Fruit fly (Drosophila melanogaster) whole organism, embryonic: ENCODE results near the gene CG10587.

Experiments used
- Adf1 ChIP-seq: fragments of 200-800 bp; sonication (Bioruptor generic); IDR thresholded peaks from 2 replicates; pipeline ENCODE4 v1.3.6; 2022; ENCODE audit warnings: missing biosample characterization, missing genetic modification characterization
- Bdp1 ChIP-seq: fragments of 200-800 bp; sonication (Bioruptor generic); optimal IDR thresholded peaks from 3 replicates; lab custom pipeline; 2016; ENCODE audit warnings: missing biosample characterization, missing genetic modification characterization
- Bteb2 ChIP-seq: fragments of 200-800 bp; sonication (Bioruptor generic); optimal IDR thresholded peaks from 2 replicates; lab custom pipeline; 2016; ENCODE audit warnings: missing biosample characterization, missing genetic modification characterization
- CG11085 ChIP-seq: fragments of 200-800 bp; sonication (Bioruptor generic); IDR thresholded peaks from 2 replicates; pipeline ENCODE4 v1.3.6; 2022; ENCODE audit warnings: missing biosample characterization, missing genetic modification characterization
- CG11560 ChIP-seq: fragments of 200-800 bp; sonication (Bioruptor generic); IDR thresholded peaks from 3 replicates; pipeline ENCODE4 v1.3.6; 2022; ENCODE audit warnings: missing biosample characterization, missing genetic modification characterization
- CG12104 ChIP-seq: fragments of 200-800 bp; sonication (Bioruptor generic); optimal IDR thresholded peaks from 3 replicates; lab custom pipeline; 2016; ENCODE audit warnings: missing biosample characterization, missing genetic modification characterization
- CG12391 ChIP-seq: fragments of 200-800 bp; sonication (Bioruptor generic); optimal IDR thresholded peaks from 3 replicates; lab custom pipeline; 2018; ENCODE audit warnings: missing biosample characterization, mild to moderate bottlenecking, missing genetic modification characterization, moderate library complexity
- CG12659 ChIP-seq: fragments of 200-800 bp; sonication (Bioruptor generic); optimal IDR thresholded peaks from 3 replicates; lab custom pipeline; 2017; ENCODE audit warnings: mild to moderate bottlenecking, missing biosample characterization, missing genetic modification reagents, missing genetic modification characterization
- CG12769 ChIP-seq: fragments of 200-800 bp; sonication (Bioruptor generic); optimal IDR thresholded peaks from 2 replicates; lab custom pipeline; 2019; ENCODE audit warnings: missing biosample characterization, mild to moderate bottlenecking, missing genetic modification characterization, moderate library complexity
- CG13424 ChIP-seq: fragments of 200-800 bp; sonication (Bioruptor generic); optimal IDR thresholded peaks from 2 replicates; lab custom pipeline; 2019; ENCODE audit warnings: missing biosample characterization, mild to moderate bottlenecking, missing genetic modification characterization, moderate library complexity
- CG13894 ChIP-seq: fragments of 200-800 bp; sonication (Bioruptor generic); optimal IDR thresholded peaks from 3 replicates; lab custom pipeline; 2018; ENCODE audit warnings: missing biosample characterization, mild to moderate bottlenecking, missing genetic modification characterization, moderate library complexity
- CG14441 ChIP-seq: fragments of 200-800 bp; sonication (Bioruptor generic); IDR thresholded peaks from 2 replicates; pipeline ENCODE4 v1.3.6; 2022; ENCODE audit warnings: missing biosample characterization, missing genetic modification characterization
- CG17361 ChIP-seq: fragments of 200-800 bp; sonication (Bioruptor generic); IDR thresholded peaks from 3 replicates; pipeline ENCODE4 v1.3.6; 2022; ENCODE audit warnings: missing biosample characterization, missing genetic modification characterization
- CG18476 ChIP-seq: fragments of 200-800 bp; sonication (Bioruptor generic); optimal IDR thresholded peaks from 2 replicates; lab custom pipeline; 2016; ENCODE audit warnings: missing biosample characterization, mild to moderate bottlenecking, missing genetic modification characterization
- CG2120 ChIP-seq: fragments of 200-800 bp; sonication (Bioruptor generic); optimal IDR thresholded peaks from 3 replicates; lab custom pipeline; 2016; ENCODE audit warnings: missing biosample characterization, missing genetic modification characterization
- CG3163 ChIP-seq: fragments of 200-800 bp; sonication (Bioruptor generic); optimal IDR thresholded peaks from 3 replicates; lab custom pipeline; 2016; ENCODE audit warnings: missing biosample characterization, missing genetic modification characterization
- CG32772 ChIP-seq: fragments of 200-800 bp; sonication (Bioruptor generic); IDR thresholded peaks from 2 replicates; pipeline ENCODE4 v1.3.6; 2022; ENCODE audit warnings: missing biosample characterization, missing genetic modification characterization
- CG34224 ChIP-seq: fragments of 200-800 bp; sonication (Bioruptor generic); IDR thresholded peaks from 3 replicates; pipeline ENCODE4 v1.3.6; 2022; ENCODE audit warnings: missing biosample characterization, missing genetic modification characterization; ENCODE audit not compliant: partially characterized antibody
- CG3995 ChIP-seq: fragments of 200-800 bp; sonication (Bioruptor generic); optimal IDR thresholded peaks from 3 replicates; lab custom pipeline; 2016; ENCODE audit warnings: missing biosample characterization, missing genetic modification characterization
- CG42726 ChIP-seq: fragments of 200-800 bp; sonication (Bioruptor generic); IDR thresholded peaks from 2 replicates; pipeline ENCODE4 v1.3.6; 2022; ENCODE audit warnings: missing biosample characterization, missing genetic modification characterization; ENCODE audit not compliant: partially characterized antibody
- CG4328 ChIP-seq: fragments of 200-800 bp; sonication (Bioruptor generic); optimal IDR thresholded peaks from 3 replicates; lab custom pipeline; 2017; ENCODE audit warnings: missing biosample characterization, missing genetic modification reagents, missing genetic modification characterization
- CG4854 ChIP-seq: fragments of 200-800 bp; sonication (Bioruptor generic); optimal IDR thresholded peaks from 2 replicates; lab custom pipeline; 2016; ENCODE audit warnings: missing biosample characterization, missing genetic modification characterization, inconsistent platforms
- CG6654 ChIP-seq: fragments of 200-800 bp; sonication (Bioruptor generic); optimal IDR thresholded peaks from 2 replicates; lab custom pipeline; 2017; ENCODE audit warnings: missing biosample characterization, mild to moderate bottlenecking, missing genetic modification characterization
- CG8944 ChIP-seq: fragments of 200-800 bp; sonication (Bioruptor generic); optimal IDR thresholded peaks from 3 replicates; lab custom pipeline; 2016; ENCODE audit warnings: missing biosample characterization, missing genetic modification characterization
- CG9727 ChIP-seq: fragments of 200-800 bp; sonication (Bioruptor generic); optimal IDR thresholded peaks from 3 replicates; lab custom pipeline; 2017; ENCODE audit warnings: missing biosample characterization, mild to moderate bottlenecking, missing genetic modification characterization
- Dip3 ChIP-seq: fragments of 200-800 bp; sonication (Bioruptor generic); optimal IDR thresholded peaks from 3 replicates; lab custom pipeline; 2016; ENCODE audit warnings: missing biosample characterization, missing genetic modification characterization
- Fer3 ChIP-seq: fragments of 200-800 bp; sonication (Bioruptor generic); optimal IDR thresholded peaks from 2 replicates; lab custom pipeline; 2018; ENCODE audit warnings: missing biosample characterization, mild to moderate bottlenecking, missing genetic modification characterization, moderate library complexity
- Kr ChIP-seq: fragments of 200-800 bp; sonication (Bioruptor generic); optimal IDR thresholded peaks from 2 replicates; lab custom pipeline; 2017; ENCODE audit warnings: missing biosample characterization, mild to moderate bottlenecking, missing genetic modification characterization
- Poxn ChIP-seq: fragments of 200-800 bp; sonication (Bioruptor generic); IDR thresholded peaks from 2 replicates; pipeline ENCODE4 v1.3.6; 2022; ENCODE audit warnings: missing biosample characterization, missing genetic modification characterization
- Rx ChIP-seq: fragments of 200-800 bp; sonication (Bioruptor generic); IDR thresholded peaks from 2 replicates; pipeline ENCODE4 v1.3.6; 2022; ENCODE audit warnings: missing biosample characterization, missing genetic modification characterization
- Sox100B ChIP-seq: fragments of 200-800 bp; sonication (Bioruptor generic); optimal IDR thresholded peaks from 3 replicates; lab custom pipeline; 2018; ENCODE audit warnings: missing biosample characterization, mild to moderate bottlenecking, missing genetic modification characterization
- Trl ChIP-seq, 3 experiments: fragments of >200 bp in 2 of 3; fragments of 200-800 bp in 1 of 3; sonication (Bioruptor generic) in 1 of 3; optimal IDR thresholded peaks; 2 replicates in 1 of 3; 3 replicates in 2 of 3; lab custom pipeline; 2016 to 2017; ENCODE audit warnings: missing biosample characterization in 1 of 3, missing genetic modification characterization in 1 of 3
- Usf ChIP-seq: fragments of 200-800 bp; sonication (Bioruptor generic); optimal IDR thresholded peaks from 2 replicates; lab custom pipeline; 2017; ENCODE audit warnings: missing genotype, missing biosample characterization, missing genetic modification characterization
- ash1 ChIP-seq: fragments of 200-800 bp; sonication (Bioruptor generic); optimal IDR thresholded peaks from 2 replicates; lab custom pipeline; 2018; ENCODE audit warnings: missing biosample characterization, mild to moderate bottlenecking, missing genetic modification characterization
- bcd ChIP-seq: fragments of 200-800 bp; sonication (Bioruptor generic); optimal IDR thresholded peaks from 2 replicates; lab custom pipeline; 2017; ENCODE audit warnings: missing biosample characterization, mild to moderate bottlenecking, missing genetic modification characterization
- bigmax ChIP-seq: fragments of 200-800 bp; sonication (Bioruptor generic); optimal IDR thresholded peaks from 2 replicates; lab custom pipeline; 2018; ENCODE audit warnings: missing biosample characterization, mild to moderate bottlenecking, missing genetic modification characterization
- cwo ChIP-seq: fragments of 200-800 bp; sonication (Bioruptor generic); optimal IDR thresholded peaks from 3 replicates; lab custom pipeline; 2017; ENCODE audit warnings: missing biosample characterization, missing genetic modification characterization, mild to moderate bottlenecking, moderate library complexity, missing genetic modification reagents
- dimm ChIP-seq: fragments of 200-800 bp; sonication (Bioruptor generic); IDR thresholded peaks from 2 replicates; pipeline ENCODE4 v1.3.6; 2022; ENCODE audit warnings: missing biosample characterization, missing genetic modification characterization
- emc ChIP-seq: fragments of 200-800 bp; sonication (Bioruptor generic); optimal IDR thresholded peaks from 2 replicates; lab custom pipeline; 2016; ENCODE audit warnings: missing biosample characterization, missing genetic modification characterization
- fru ChIP-seq: fragments of >200 bp; optimal IDR thresholded peaks from 2 replicates; lab custom pipeline; 2017
- grau ChIP-seq: fragments of 200-800 bp; optimal IDR thresholded peaks from 3 replicates; lab custom pipeline; 2019; ENCODE audit warnings: missing biosample characterization, mild to moderate bottlenecking, missing genetic modification characterization, moderate library complexity
- gsb ChIP-seq: fragments of 200-800 bp; sonication (Bioruptor generic); IDR thresholded peaks from 2 replicates; pipeline ENCODE4 v1.3.6; 2022; ENCODE audit warnings: missing biosample characterization, missing genetic modification characterization
- hb ChIP-seq: fragments of 200-800 bp; sonication (Bioruptor generic); IDR thresholded peaks from 3 replicates; pipeline ENCODE4 v1.3.6; 2022; ENCODE audit warnings: missing biosample characterization, missing genetic modification characterization; ENCODE audit not compliant: partially characterized antibody
- knrl ChIP-seq: fragments of 200-800 bp; sonication (Bioruptor generic); IDR thresholded peaks from 3 replicates; pipeline ENCODE4 v1.3.6; 2022; ENCODE audit warnings: missing biosample characterization, missing genetic modification characterization; ENCODE audit not compliant: partially characterized antibody
- nerfin-1 ChIP-seq: fragments of 200-800 bp; sonication (Bioruptor generic); optimal IDR thresholded peaks from 3 replicates; lab custom pipeline; 2019; ENCODE audit warnings: missing biosample characterization, mild to moderate bottlenecking, missing genetic modification characterization, moderate library complexity
- pnt ChIP-seq: fragments of 200-800 bp; sonication (Bioruptor generic); optimal IDR thresholded peaks from 3 replicates; lab custom pipeline; 2016; ENCODE audit warnings: missing biosample characterization, missing genetic modification characterization
- sim ChIP-seq: fragments of 200-800 bp; sonication (Bioruptor generic); IDR thresholded peaks from 2 replicates; pipeline ENCODE4 v1.3.6; 2022; ENCODE audit warnings: missing biosample characterization, missing genetic modification characterization
- sima ChIP-seq: fragments of 200-800 bp; sonication (Bioruptor generic); optimal IDR thresholded peaks from 2 replicates; lab custom pipeline; 2016; ENCODE audit warnings: missing biosample characterization, missing genetic modification characterization
- vnd ChIP-seq: fragments of 200-800 bp; sonication (Bioruptor generic); IDR thresholded peaks from 3 replicates; pipeline ENCODE4 v1.3.6; 2022; ENCODE audit warnings: missing biosample characterization, missing genetic modification characterization; ENCODE audit not compliant: partially characterized antibody
- wek ChIP-seq: fragments of 200-800 bp; sonication (Bioruptor generic); optimal IDR thresholded peaks from 3 replicates; lab custom pipeline; 2018; ENCODE audit warnings: missing biosample characterization, mild to moderate bottlenecking, missing genetic modification characterization, moderate library complexity
- wor ChIP-seq: fragments of 200-800 bp; sonication (Bioruptor generic); IDR thresholded peaks from 2 replicates; pipeline ENCODE4 v1.3.6; 2022; ENCODE audit warnings: missing biosample characterization, missing genetic modification characterization
- z ChIP-seq: fragments of 200-800 bp; sonication (Bioruptor generic); IDR thresholded peaks from 3 replicates; pipeline ENCODE4 v1.3.6; 2022; ENCODE audit warnings: missing biosample characterization, missing genetic modification characterization

CG10587 gene

dm6 chr3L:20944180-20944579, 18.2 kb downstream of the CG10587 start (continued):
- TF ChIP-seq bcd (GFP tag; lab: Kevin White, UChicago) (peak; percentile 24), CG12659 (GFP tag; lab: Kevin White, UChicago) (no peak), gsb (GFP tag; lab: Robert Waterston, UW) (no peak), Bdp1 (GFP tag; lab: Kevin White, UChicago) (peak; percentile 40), z (GFP tag; lab: Robert Waterston, UW) (no peak), sima (GFP tag; lab: Kevin White, UChicago) (no peak), wek (GFP tag; lab: Kevin White, UChicago) (peak; percentile 66), CG14441 (GFP tag; lab: Robert Waterston, UW) (no peak), CG6654 (GFP tag; lab: Kevin White, UChicago) (no peak), CG12769 (tag; lab: Kevin White, UChicago) (peak; percentile 29), vnd (no peak), CG2120 (GFP tag; lab: Kevin White, UChicago) (no peak), bigmax (no peak), CG42726 (GFP tag; lab: Robert Waterston, UW) (no peak), Sox100B (peak; percentile 39), Poxn (GFP tag; lab: Robert Waterston, UW) (no peak), CG12104 (GFP tag; lab: Kevin White, UChicago) (no peak), CG8944 (GFP tag; lab: Kevin White, UChicago) (no peak), CG3995 (GFP tag; lab: Kevin White, UChicago) (no peak), sim (GFP tag; lab: Robert Waterston, UW) (no peak), CG11560 (tag; lab: Robert Waterston, UW) (no peak), CG34224 (GFP tag; lab: Robert Waterston, UW) (no peak), CG4328 (GFP tag; lab: Kevin White, UChicago) (peak; percentile 41), CG4854 (GFP tag; lab: Kevin White, UChicago) (no peak), wor (GFP tag; lab: Robert Waterston, UW) (no peak), hb (no peak), CG13894 (no peak), Fer3 (no peak), ash1 (no peak), CG11085 (GFP tag; lab: Robert Waterston, UW) (no peak), Dip3 (no peak), pnt (GFP tag; lab: Kevin White, UChicago) (no peak), Adf1 (GFP tag; lab: Robert Waterston, UW) (no peak), CG12391 (tag; lab: Kevin White, UChicago) (peak; percentile 19), Usf (GFP tag; lab: Kevin White, UChicago) (no peak), nerfin-1 (no peak), fru (no peak), CG32772 (no peak), Trl (optimal IDR thresholded peaks at IDR 0.05; lab: Kevin White, UChicago) (no peak), Trl (GFP tag; optimal IDR thresholded peaks at IDR 0.05; lab: Kevin White, UChicago) (peak; percentile 41), emc (GFP tag; lab: Kevin White, UChicago) (no peak), CG17361 (no peak), CG9727 (GFP tag; lab: Kevin White, UChicago) (peak; percentile 71), Kr (GFP tag; lab: Kevin White, UChicago) (peak; percentile 66), CG18476 (GFP tag; lab: Kevin White, UChicago) (no peak), CG3163 (GFP tag; lab: Kevin White, UChicago) (peak; percentile 17), Rx (GFP tag; lab: Robert Waterston, UW) (no peak), CG13424 (tag; lab: Kevin White, UChicago) (peak; percentile 18), dimm (no peak), grau (tag; lab: Kevin White, UChicago) (no peak), knrl (GFP tag; lab: Robert Waterston, UW) (no peak), cwo (GFP tag; lab: Kevin White, UChicago) (no peak), Bteb2 (GFP tag; lab: Kevin White, UChicago) (no peak)
